Fruit fly (Drosophila melanogaster) whole organism, wandering third instar larva: ENCODE measurements around the gene Teh2.

ENCODE experiments used
- Abd-B ChIP-seq: fragments of >200 bp; optimal IDR thresholded peaks from 2 replicates; lab custom pipeline; 2017; ENCODE audit warnings: missing biosample characterization, missing genetic modification characterization
- CG9705 ChIP-seq: fragments of 200-800 bp; sonication (Bioruptor generic); optimal IDR thresholded peaks from 2 replicates; lab custom pipeline; 2018; ENCODE audit warnings: missing biosample characterization, mild to moderate bottlenecking, missing genetic modification characterization
- Dif ChIP-seq: fragments of 200-275, 200-300 bp; sonication (Bioruptor generic); optimal IDR thresholded peaks from 2 replicates; lab custom pipeline; 2018; ENCODE audit warnings: missing biosample characterization, missing genetic modification characterization; ENCODE audit not compliant: partially characterized antibody
- GATAd ChIP-seq: sonication (Bioruptor generic); optimal IDR thresholded peaks from 2 replicates; lab custom pipeline; 2016; ENCODE audit warnings: missing biosample characterization, missing genetic modification characterization
- Hnf4 ChIP-seq: fragments of 200-800 bp; sonication (Bioruptor generic); optimal IDR thresholded peaks from 2 replicates; lab custom pipeline; 2016; ENCODE audit warnings: missing biosample characterization, mild to moderate bottlenecking, missing genetic modification characterization
- Rel ChIP-seq, 2 experiments: fragments of 200-800 bp; sonication (Bioruptor generic) in 1 of 2; optimal IDR thresholded peaks; 2 replicates in 1 of 2; 3 replicates in 1 of 2; lab custom pipeline; 2016 to 2019; ENCODE audit warnings: mild to moderate bottlenecking in 2 of 2, missing biosample characterization in 2 of 2, missing genetic modification characterization in 2 of 2, moderate library complexity in 1 of 2
- brk ChIP-seq: fragments of 200-800 bp; sonication (Bioruptor generic); optimal IDR thresholded peaks from 2 replicates; lab custom pipeline; 2016; ENCODE audit warnings: missing biosample characterization, mild to moderate bottlenecking, missing genetic modification characterization
- dsf ChIP-seq: sonication (Bioruptor generic); optimal IDR thresholded peaks from 2 replicates; lab custom pipeline; 2016; ENCODE audit warnings: missing biosample characterization, missing genetic modification characterization, borderline replicate concordance
- jim ChIP-seq: fragments of 175-275, 200-325 bp; sonication (Bioruptor generic); optimal IDR thresholded peaks from 2 replicates; lab custom pipeline; 2016; ENCODE audit warnings: missing biosample characterization, mild to moderate bottlenecking, missing genetic modification characterization
- lola ChIP-seq: fragments of >200 bp; optimal IDR thresholded peaks from 2 replicates; lab custom pipeline; 2017; ENCODE audit warnings: missing biosample characterization, missing genetic modification characterization
- pan ChIP-seq: fragments of >200 bp; optimal IDR thresholded peaks from 2 replicates; lab custom pipeline; 2017
- psq ChIP-seq: fragments of 200-800 bp; sonication (Bioruptor generic); optimal IDR thresholded peaks from 3 replicates; lab custom pipeline; 2017; ENCODE audit warnings: missing biosample characterization, mild to moderate bottlenecking, missing genetic modification characterization, moderate library complexity
- usp ChIP-seq: fragments of >200 bp; optimal IDR thresholded peaks from 2 replicates; lab custom pipeline; 2017; ENCODE audit warnings: missing biosample characterization, missing genetic modification characterization

DNA sequence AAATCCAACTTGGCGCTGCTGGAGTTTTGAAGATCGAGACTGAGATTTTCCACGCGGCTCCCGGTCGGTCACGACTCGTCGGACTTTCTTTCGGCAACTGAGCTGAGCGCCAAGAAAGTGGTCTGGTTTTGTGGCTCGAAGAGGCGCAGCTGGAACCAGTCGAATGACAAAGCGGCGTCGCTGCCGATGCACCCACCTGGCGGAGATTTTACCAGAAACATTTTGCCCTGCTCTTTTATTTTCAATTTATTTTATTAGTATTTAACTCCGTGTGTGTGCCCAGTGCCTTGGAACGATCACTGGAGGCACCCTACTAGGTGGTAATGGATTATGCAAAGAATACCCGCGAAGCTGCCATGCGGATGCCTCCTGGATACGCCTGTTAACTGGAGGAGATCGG is 16.4 kb upstream of the Teh2 start, which contains the start of gene CG15005:
- TF ChIP-seq usp (no peak), pan (lab: Kevin White, UChicago) (no peak), Dif (GFP tag; lab: Kevin White, UChicago) (no peak), dsf (GFP tag; lab: Kevin White, UChicago) (no peak), GATAd (GFP tag; lab: Kevin White, UChicago) (no peak), lola (GFP tag; lab: Kevin White, UChicago) (no peak), psq (no peak), CG9705 (GFP tag; lab: Kevin White, UChicago) (no peak), Rel (GFP tag; optimal IDR thresholded peaks at IDR 0.05; lab: Kevin White, UChicago) (no peak), Rel (tag; optimal IDR thresholded peaks at IDR 0.05; lab: Kevin White, UChicago) (no peak), Abd-B (GFP tag; lab: Kevin White, UChicago) (no peak), jim (GFP tag; lab: Kevin White, UChicago) (no peak), brk (GFP tag; lab: Kevin White, UChicago) (no peak), Hnf4 (GFP tag; lab: Kevin White, UChicago) (no peak)
